Worm (Caenorhabditis elegans): ENCODE results near the gene C38C3.4.

The C38C3.4 gene

DNA sequence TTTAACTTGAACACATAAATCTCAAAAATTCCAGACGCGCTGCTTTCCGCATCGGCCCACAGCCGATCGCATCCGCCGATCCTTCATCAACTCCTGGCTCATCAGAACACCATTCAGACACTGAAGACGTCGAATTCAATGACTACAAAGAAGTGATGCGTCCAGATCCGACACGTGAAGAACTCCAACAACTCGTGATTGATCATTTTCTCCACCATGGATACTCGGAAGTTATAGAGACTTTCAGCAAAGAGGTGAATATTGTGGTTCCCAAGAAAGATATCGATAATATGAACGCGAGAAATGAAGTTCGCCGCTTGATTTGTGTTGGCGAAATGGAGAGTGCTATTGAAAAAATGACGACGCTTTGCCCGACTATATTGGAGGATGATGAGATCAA, 12.9 kb upstream of the C38C3.4 start:
- TF ChIP-seq aha-1 (tag) (peak; percentile 91), unc-39 (tag; optimal IDR thresholded peaks at IDR 0.05) (no peak), zip-2 (tag; optimal IDR thresholded peaks at IDR 0.05) (no peak)

DNA sequence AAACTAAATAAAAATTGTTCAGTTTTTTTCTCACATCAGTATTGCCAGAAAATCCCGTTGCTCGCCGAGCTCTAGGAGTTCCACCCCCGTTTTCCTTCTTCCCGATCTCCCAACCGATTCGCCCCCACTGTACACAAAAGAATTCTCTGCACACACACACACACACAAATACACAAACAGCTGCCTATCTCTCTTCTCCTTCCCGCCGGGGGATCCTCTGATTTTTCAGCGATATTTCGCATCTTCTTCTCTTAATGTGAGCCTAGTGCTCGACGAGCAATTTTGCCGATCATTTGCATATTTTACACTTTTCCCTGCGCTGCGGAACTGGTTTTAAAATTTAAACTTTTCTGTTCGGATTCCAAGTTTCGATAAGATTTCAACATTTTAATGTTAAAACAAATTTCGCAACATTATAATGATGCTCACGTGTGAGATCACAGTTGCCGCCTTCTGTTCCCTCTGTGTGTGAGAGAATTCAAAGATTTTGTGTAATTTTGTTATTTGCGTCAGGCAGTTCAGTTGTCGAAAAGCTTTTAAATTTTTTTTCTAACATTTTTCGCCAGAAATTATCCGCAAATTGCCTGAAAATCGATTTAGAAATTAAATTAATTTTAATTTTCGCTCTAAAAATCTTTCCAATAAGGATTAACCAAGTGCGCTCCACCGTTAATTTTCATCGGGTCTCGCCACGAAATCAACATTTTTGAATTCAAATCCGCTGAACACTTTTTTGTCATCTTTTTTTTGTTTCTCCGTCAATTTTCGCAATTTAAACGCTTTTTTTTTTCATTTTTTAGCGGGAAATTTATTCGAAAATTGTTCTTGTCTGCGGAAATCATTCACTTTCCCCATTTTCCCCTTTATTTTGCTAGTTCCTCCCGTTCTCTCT, 10.5 kb upstream of the C38C3.4 start:
- TF ChIP-seq lin-39 (tag; optimal IDR thresholded peaks at IDR 0.05) (no peak), mxl-3 (GFP tag; optimal IDR thresholded peaks at IDR 0.05) (no peak), dmd-9 (GFP tag; IDR thresholded peaks at IDR 0.05) (no peak), nhr-25 (tag; optimal IDR thresholded peaks at IDR 0.05; ENCODE audit: borderline replicate concordance, insufficient read depth) (no peak), nhr-77 (tag; optimal IDR thresholded peaks at IDR 0.05) (peak; percentile 70), T20F7.1 (GFP tag; optimal IDR thresholded peaks at IDR 0.05) (no peak), spr-1 (tag; optimal IDR thresholded peaks at IDR 0.05) (no peak), Y75B8A.6 (GFP tag; IDR thresholded peaks at IDR 0.05) (no peak), ztf-7 (tag; optimal IDR thresholded peaks at IDR 0.05) (no peak), dmd-6 (GFP tag; IDR thresholded peaks at IDR 0.05) (peak; percentile 52), Y48G9A.11 (GFP tag; IDR thresholded peaks at IDR 0.05) (no peak), unc-62 (GFP tag; optimal IDR thresholded peaks at IDR 0.05 in 1 of 2) (peak in 1 of 2 experiments; percentile 9), unc-62 (tag; optimal IDR thresholded peaks at IDR 0.05) (no peak), skn-1 (tag; optimal IDR thresholded peaks at IDR 0.05) (no peak), dmd-8 (GFP tag; IDR thresholded peaks at IDR 0.05) (no peak), R02D3.7 (tag; optimal IDR thresholded peaks at IDR 0.05) (no peak), daf-8 (GFP tag; IDR thresholded peaks at IDR 0.05) (no peak), vab-7 (GFP tag; IDR thresholded peaks at IDR 0.05) (peak; percentile 52; the same call in 1 of the 2 replicates), Y105C5A.15 (GFP tag; IDR thresholded peaks at IDR 0.05) (no peak), arid-1 (GFP tag; conservative IDR thresholded peaks at IDR 0.05) (no peak), ceh-62 (tag; optimal IDR thresholded peaks at IDR 0.05) (no peak), lsy-2 (tag; optimal IDR thresholded peaks at IDR 0.05) (peak in 1 of 2 experiments; percentile 84), ceh-28 (tag; optimal IDR thresholded peaks at IDR 0.05) (no peak), spr-3 (GFP tag; optimal IDR thresholded peaks at IDR 0.05) (no peak), aly-2 (tag; optimal IDR thresholded peaks at IDR 0.05) (no peak), sdz-12 (GFP tag; optimal IDR thresholded peaks at IDR 0.05) (no peak), ces-1 (GFP tag; optimal IDR thresholded peaks at IDR 0.05) (no peak), nhr-11 (tag; optimal IDR thresholded peaks at IDR 0.05) (peak; percentile 17), lim-7 (GFP tag; IDR thresholded peaks at IDR 0.05) (0 out of 2 replicates have a peak, but pooled peaks have one; percentile 41), daf-19 (GFP tag; conservative IDR thresholded peaks at IDR 0.05) (no peak), tag-97 (GFP tag; IDR thresholded peaks at IDR 0.05) (no peak), attf-4 (tag; optimal IDR thresholded peaks at IDR 0.05) (no peak), nhr-102 (tag; optimal IDR thresholded peaks at IDR 0.05) (no peak), nhr-28 (tag; optimal IDR thresholded peaks at IDR 0.05) (peak; percentile 51), D1046.2 (GFP tag; IDR thresholded peaks at IDR 0.05) (no peak), lin-13 (GFP tag; optimal IDR thresholded peaks at IDR 0.05) (peak; percentile 57), egl-43 (GFP tag; IDR thresholded peaks at IDR 0.05) (no peak), hlh-11 (tag; optimal IDR thresholded peaks at IDR 0.05) (peak; percentile 7), hmg-1.1 (GFP tag; IDR thresholded peaks at IDR 0.05) (no peak), ama-1 (optimal IDR thresholded peaks at IDR 0.05) (no peak), nhr-10 (tag; optimal IDR thresholded peaks at IDR 0.05) (no peak), jun-1 (tag; optimal IDR thresholded peaks at IDR 0.05) (no peak), set-16 (GFP tag; IDR thresholded peaks at IDR 0.05) (no peak), mep-1 (tag; optimal IDR thresholded peaks at IDR 0.05) (peak; percentile 75), snpc-1.2 (GFP tag; IDR thresholded peaks at IDR 0.05) (no peak), nhr-111 (GFP tag; optimal IDR thresholded peaks at IDR 0.05) (no peak), fkh-10 (GFP tag; optimal IDR thresholded peaks at IDR 0.05) (peak; percentile 62)
